Fruit fly (Drosophila melanogaster) whole organism, embryonic: ENCODE data around the gene GstO2.

Experiments used
- Antp ChIP-seq: fragments of 200-800 bp; sonication (Bioruptor generic); optimal IDR thresholded peaks from 3 replicates; lab custom pipeline; 2016; ENCODE audit warnings: missing biosample characterization, missing genetic modification characterization
- CG10147 ChIP-seq: fragments of 200-800 bp; sonication (Bioruptor generic); optimal IDR thresholded peaks from 2 replicates; lab custom pipeline; 2019; ENCODE audit warnings: missing biosample characterization, mild to moderate bottlenecking, missing genetic modification characterization, moderate library complexity
- CG11723 ChIP-seq: fragments of 200-800 bp; sonication (Bioruptor generic); optimal IDR thresholded peaks from 2 replicates; lab custom pipeline; 2017; ENCODE audit warnings: missing biosample characterization, mild to moderate bottlenecking, missing genetic modification characterization
- CG12104 ChIP-seq: fragments of 200-800 bp; sonication (Bioruptor generic); optimal IDR thresholded peaks from 3 replicates; lab custom pipeline; 2016; ENCODE audit warnings: missing biosample characterization, missing genetic modification characterization
- CG12236 ChIP-seq: fragments of 200-800 bp; sonication (Bioruptor generic); optimal IDR thresholded peaks from 2 replicates; lab custom pipeline; 2016; ENCODE audit warnings: missing biosample characterization, missing genetic modification characterization
- CG14860 ChIP-seq: fragments of 200-800 bp; sonication (Bioruptor generic); IDR thresholded peaks from 3 replicates; pipeline ENCODE4 v1.3.6; 2022; ENCODE audit warnings: missing biosample characterization, missing genetic modification characterization; ENCODE audit not compliant: partially characterized antibody
- CG16815 ChIP-seq: fragments of 200-800 bp; sonication (Bioruptor generic); optimal IDR thresholded peaks from 3 replicates; lab custom pipeline; 2017; ENCODE audit warnings: missing biosample characterization, mild to moderate bottlenecking, missing genetic modification characterization
- CG17802 ChIP-seq: fragments of 200-800 bp; sonication (Bioruptor generic); optimal IDR thresholded peaks from 2 replicates; lab custom pipeline; 2018; ENCODE audit warnings: missing biosample characterization, mild to moderate bottlenecking, missing genetic modification characterization, moderate library complexity
- CG18011 ChIP-seq: fragments of 200-800 bp; sonication (Bioruptor generic); optimal IDR thresholded peaks from 2 replicates; lab custom pipeline; 2017; ENCODE audit warnings: missing biosample characterization, missing genetic modification characterization, mild to moderate bottlenecking, moderate library complexity, missing genotype
- CG2712 ChIP-seq: fragments of 200-800 bp; optimal IDR thresholded peaks from 3 replicates; lab custom pipeline; 2019; ENCODE audit warnings: missing biosample characterization, mild to moderate bottlenecking, missing genetic modification characterization, moderate library complexity
- CG2889 ChIP-seq: fragments of 200-800 bp; sonication (Bioruptor generic); IDR thresholded peaks from 3 replicates; pipeline ENCODE4 v1.3.6; 2022; ENCODE audit warnings: missing biosample characterization, missing genetic modification characterization
- CG31224 ChIP-seq: fragments of 200-800 bp; sonication (Bioruptor generic); IDR thresholded peaks from 2 replicates; pipeline ENCODE4 v1.3.6; 2022; ENCODE audit warnings: missing biosample characterization, missing genetic modification characterization
- CG32767 ChIP-seq: fragments of 200-800 bp; sonication (Bioruptor generic); IDR thresholded peaks from 2 replicates; pipeline ENCODE4 v1.3.6; 2022; ENCODE audit warnings: missing biosample characterization, missing genetic modification characterization
- CG32772 ChIP-seq: fragments of 200-800 bp; sonication (Bioruptor generic); IDR thresholded peaks from 2 replicates; pipeline ENCODE4 v1.3.6; 2022; ENCODE audit warnings: missing biosample characterization, missing genetic modification characterization
- CG34422 ChIP-seq: fragments of 200-800 bp; sonication (Bioruptor generic); IDR thresholded peaks from 3 replicates; pipeline ENCODE4 v1.3.6; 2022; ENCODE audit warnings: missing biosample characterization, missing genetic modification characterization
- CG42726 ChIP-seq: fragments of 200-800 bp; sonication (Bioruptor generic); IDR thresholded peaks from 2 replicates; pipeline ENCODE4 v1.3.6; 2022; ENCODE audit warnings: missing biosample characterization, missing genetic modification characterization; ENCODE audit not compliant: partially characterized antibody
- CG4730 ChIP-seq: fragments of 200-800 bp; sonication (Bioruptor generic); IDR thresholded peaks from 2 replicates; pipeline ENCODE4 v1.3.6; 2022; ENCODE audit warnings: missing biosample characterization, missing genetic modification characterization
- CG6683 ChIP-seq: fragments of 200-800 bp; sonication (Bioruptor generic); optimal IDR thresholded peaks from 2 replicates; lab custom pipeline; 2017; ENCODE audit warnings: missing biosample characterization, mild to moderate bottlenecking, missing genetic modification characterization, missing genetic modification reagents
- CG6689 ChIP-seq: fragments of 200-800 bp; sonication (Bioruptor generic); IDR thresholded peaks from 2 replicates; pipeline ENCODE4 v1.3.6; 2022; ENCODE audit warnings: missing biosample characterization, missing genetic modification characterization
- CG9609 ChIP-seq: fragments of 200-800 bp; sonication (Bioruptor generic); optimal IDR thresholded peaks from 3 replicates; lab custom pipeline; 2016; ENCODE audit warnings: missing biosample characterization, missing genetic modification characterization
- D19A ChIP-seq: fragments of 200-800 bp; optimal IDR thresholded peaks from 3 replicates; lab custom pipeline; 2019; ENCODE audit warnings: missing biosample characterization, mild to moderate bottlenecking, missing genetic modification characterization, moderate library complexity
- Dref ChIP-seq: fragments of 200-800 bp; sonication (Bioruptor generic); IDR thresholded peaks from 2 replicates; pipeline ENCODE4 v1.3.6; 2022; ENCODE audit warnings: missing biosample characterization, missing genetic modification characterization
- Eip74EF ChIP-seq, 2 experiments: fragments of 200-800 bp in 1 of 2; fragments of >200 bp in 1 of 2; sonication (Bioruptor generic) in 1 of 2; optimal IDR thresholded peaks; 2 replicates each; lab custom pipeline; 2017 to 2019; ENCODE audit warnings: missing biosample characterization in 2 of 2, missing genetic modification characterization in 2 of 2, mild to moderate bottlenecking in 1 of 2, moderate library complexity in 1 of 2
- Fer1 ChIP-seq: fragments of 200-800 bp; sonication (Bioruptor generic); optimal IDR thresholded peaks from 2 replicates; lab custom pipeline; 2017; ENCODE audit warnings: missing biosample characterization, mild to moderate bottlenecking, missing genetic modification characterization
- H15 ChIP-seq: fragments of 200-800 bp; sonication (Bioruptor generic); IDR thresholded peaks from 3 replicates; pipeline ENCODE4 v1.3.6; 2022; ENCODE audit warnings: missing biosample characterization, missing genetic modification characterization
- Hey ChIP-seq: fragments of 200-800 bp; sonication (Bioruptor generic); optimal IDR thresholded peaks from 3 replicates; lab custom pipeline; 2018; ENCODE audit warnings: missing biosample characterization, mild to moderate bottlenecking, missing genetic modification characterization
- HmgZ ChIP-seq: fragments of 200-800 bp; sonication (Bioruptor generic); optimal IDR thresholded peaks from 2 replicates; lab custom pipeline; 2018; ENCODE audit warnings: missing biosample characterization, mild to moderate bottlenecking, missing genetic modification characterization
- Hr3 ChIP-seq: fragments of 200-800 bp; sonication (Bioruptor generic); optimal IDR thresholded peaks from 3 replicates; lab custom pipeline; 2016; ENCODE audit warnings: missing biosample characterization, missing genetic modification characterization
- Hr39 ChIP-seq: fragments of >200 bp; optimal IDR thresholded peaks from 2 replicates; lab custom pipeline; 2017
- Kr ChIP-seq: fragments of 200-800 bp; sonication (Bioruptor generic); optimal IDR thresholded peaks from 2 replicates; lab custom pipeline; 2017; ENCODE audit warnings: missing biosample characterization, mild to moderate bottlenecking, missing genetic modification characterization
- Lim3 ChIP-seq: fragments of 200-800 bp; sonication (Bioruptor generic); IDR thresholded peaks from 2 replicates; pipeline ENCODE4 v1.3.6; 2022; ENCODE audit warnings: missing biosample characterization, missing genetic modification characterization
- MESR4 ChIP-seq: fragments of 200-800 bp; sonication (Bioruptor generic); optimal IDR thresholded peaks from 2 replicates; lab custom pipeline; 2018; ENCODE audit warnings: missing biosample characterization, mild to moderate bottlenecking, missing genetic modification characterization, moderate library complexity
- Myb ChIP-seq: fragments of 200-800 bp; sonication (Bioruptor generic); optimal IDR thresholded peaks from 2 replicates; lab custom pipeline; 2016; ENCODE audit warnings: missing biosample characterization, missing genetic modification characterization
- NFAT ChIP-seq: fragments of 200-800 bp; sonication (Bioruptor generic); IDR thresholded peaks from 2 replicates; pipeline ENCODE4 v1.3.6; 2022; ENCODE audit warnings: missing biosample characterization, missing genetic modification characterization
- Nf-YC ChIP-seq: fragments of 200-800 bp; optimal IDR thresholded peaks from 3 replicates; lab custom pipeline; 2019; ENCODE audit warnings: missing biosample characterization, mild to moderate bottlenecking, missing genetic modification characterization, moderate library complexity
- Ravus ChIP-seq: fragments of 200-800 bp; sonication (Bioruptor generic); IDR thresholded peaks from 2 replicates; pipeline ENCODE4 v1.3.6; 2022; ENCODE audit warnings: missing biosample characterization, missing genetic modification characterization
- Six4 ChIP-seq: fragments of 200-800 bp; sonication (Bioruptor generic); optimal IDR thresholded peaks from 2 replicates; lab custom pipeline; 2016; ENCODE audit warnings: missing biosample characterization, missing genetic modification characterization
- Stat92E ChIP-seq, 3 experiments: fragments of >200 bp in 2 of 3; fragments of 200-800 bp in 1 of 3; sonication (Bioruptor generic) in 1 of 3; optimal IDR thresholded peaks; 2 replicates each; lab custom pipeline; 2017 to 2019; ENCODE audit warnings: missing biosample characterization in 3 of 3, missing genetic modification characterization in 3 of 3, mild to moderate bottlenecking in 1 of 3, moderate library complexity in 1 of 3
- Xrp1 ChIP-seq: fragments of 200-800 bp; sonication (Bioruptor generic); IDR thresholded peaks from 2 replicates; pipeline ENCODE4 v1.3.6; 2022; ENCODE audit warnings: missing biosample characterization, missing genetic modification characterization
- YL-1 ChIP-seq: fragments of 200-800 bp; sonication (Bioruptor generic); optimal IDR thresholded peaks from 3 replicates; lab custom pipeline; 2017; ENCODE audit warnings: missing biosample characterization, mild to moderate bottlenecking, missing genetic modification characterization
- chif ChIP-seq, 2 experiments: fragments of 200-800 bp; sonication (Bioruptor generic); optimal IDR thresholded peaks; 3 replicates each; lab custom pipeline; 2016; ENCODE audit warnings: missing biosample characterization in 2 of 2, missing genetic modification characterization in 2 of 2
- crp ChIP-seq, 2 experiments: fragments of 200-800 bp; sonication (Bioruptor generic); optimal IDR thresholded peaks; 2 replicates in 1 of 2; 3 replicates in 1 of 2; lab custom pipeline; 2017; ENCODE audit warnings: missing biosample characterization in 2 of 2, missing genetic modification characterization in 2 of 2, mild to moderate bottlenecking in 1 of 2, moderate library complexity in 1 of 2
- eve ChIP-seq, 2 experiments: fragments of >200 bp; optimal IDR thresholded peaks; 2 replicates each; lab custom pipeline; 2017; ENCODE audit warnings: missing biosample characterization in 2 of 2, missing genetic modification characterization in 2 of 2
- hkb ChIP-seq, 2 experiments: fragments of 200-800 bp in 1 of 2; fragments of >200 bp in 1 of 2; sonication (Bioruptor generic) in 1 of 2; IDR thresholded peaks in 1 of 2; optimal IDR thresholded peaks in 1 of 2; 2 replicates each; pipeline versions ENCODE4 v1.3.6 to Lab custom; 2017 to 2022; ENCODE audit warnings: missing biosample characterization in 1 of 2, missing genetic modification characterization in 1 of 2
- sens ChIP-seq: fragments of 200-800 bp; sonication (Bioruptor generic); peaks from one replicate; lab custom pipeline; 2016; ENCODE audit warnings: missing biosample characterization, missing genetic modification characterization
- sim ChIP-seq: fragments of 200-800 bp; sonication (Bioruptor generic); IDR thresholded peaks from 2 replicates; pipeline ENCODE4 v1.3.6; 2022; ENCODE audit warnings: missing biosample characterization, missing genetic modification characterization
- tap ChIP-seq: fragments of 200-800 bp; optimal IDR thresholded peaks from 3 replicates; lab custom pipeline; 2019; ENCODE audit warnings: missing biosample characterization, mild to moderate bottlenecking, missing genetic modification characterization, moderate library complexity
- tio ChIP-seq: fragments of 200-800 bp; sonication (Bioruptor generic); optimal IDR thresholded peaks from 2 replicates; lab custom pipeline; 2017; ENCODE audit warnings: missing biosample characterization, missing genetic modification characterization, inconsistent platforms
- wdn ChIP-seq: fragments of 200-800 bp; sonication (Bioruptor generic); IDR thresholded peaks from 2 replicates; pipeline ENCODE4 v1.3.6; 2022; ENCODE audit warnings: missing biosample characterization, missing genetic modification characterization
- zen2 ChIP-seq: fragments of 200-800 bp; sonication (Bioruptor generic); IDR thresholded peaks from 3 replicates; pipeline ENCODE4 v1.3.6; 2022; ENCODE audit warnings: missing biosample characterization, missing genetic modification characterization; ENCODE audit not compliant: partially characterized antibody

Gene GstO2

DNA sequence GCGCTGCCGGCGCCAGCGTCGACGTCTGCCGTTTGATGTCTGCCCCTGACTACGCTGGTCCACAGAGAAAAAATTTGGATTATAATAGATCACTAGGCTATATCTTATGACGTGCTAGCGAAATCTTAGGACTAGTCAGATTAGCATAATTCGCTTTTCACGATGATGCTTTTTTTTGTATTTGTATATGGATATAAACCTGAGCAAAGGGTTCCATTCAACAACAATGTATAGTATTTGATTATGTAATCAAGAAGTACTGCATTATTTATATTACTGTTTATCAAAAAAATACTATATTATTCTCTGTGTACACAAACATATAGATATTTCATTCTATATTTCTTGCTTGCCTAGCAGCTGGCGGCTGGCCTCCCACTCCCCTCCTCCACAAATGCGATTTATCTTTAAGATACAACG lies 23.8 kb upstream of the GstO2 start (continued):
- TF ChIP-seq CG2889, result peak; percentile 58; the same call in 1 of the 3 replicates
- TF ChIP-seq CG9609, result peak; percentile 39
- no peak for TF ChIP-seq hkb (optimal IDR thresholded peaks at IDR 0.05; lab: Kevin White, UChicago)
- peak; percentile 80 for TF ChIP-seq hkb (GFP tag; IDR thresholded peaks at IDR 0.05; lab: Robert Waterston, UW)
- TF ChIP-seq tio, result peak; percentile 88
- no peak for TF ChIP-seq CG14860 (GFP tag; lab: Robert Waterston, UW)
- no peak for TF ChIP-seq CG42726 (GFP tag; lab: Robert Waterston, UW)
- peak; percentile 78 for TF ChIP-seq Hr3 (GFP tag; lab: Kevin White, UChicago)
- TF ChIP-seq CG32772 (GFP tag; lab: Robert Waterston, UW), result peak; percentile 74
- peak; percentile 78 for TF ChIP-seq H15 (GFP tag; lab: Robert Waterston, UW)
- TF ChIP-seq Six4 (GFP tag; lab: Kevin White, UChicago), result peak; percentile 53
- TF ChIP-seq MESR4 (GFP tag; lab: Kevin White, UChicago), result no peak
- TF ChIP-seq Xrp1 (GFP tag; lab: Robert Waterston, UW), result peak; percentile 83
- TF ChIP-seq Dref (GFP tag; lab: Robert Waterston, UW), result no peak
- peak in 1 of 2 experiments; percentile 50 for TF ChIP-seq crp (GFP tag; optimal IDR thresholded peaks at IDR 0.05; lab: Kevin White, UChicago)
- TF ChIP-seq CG6689 (GFP tag; lab: Robert Waterston, UW), result peak; percentile 78
- TF ChIP-seq YL-1, result peak; percentile 52
- peak; percentile 78 for TF ChIP-seq CG31224 (GFP tag; lab: Robert Waterston, UW)
- peak; percentile 50; the same call in 1 of the 2 replicates for TF ChIP-seq Lim3
- peak; percentile 75 for TF ChIP-seq CG18011 (GFP tag; lab: Kevin White, UChicago)
- TF ChIP-seq Eip74EF (GFP tag; optimal IDR thresholded peaks at IDR 0.05; lab: Kevin White, UChicago), result peak in 1 of 2 experiments; percentile 80
- peak; percentile 89 for TF ChIP-seq CG10147
- TF ChIP-seq CG12236 (GFP tag; lab: Kevin White, UChicago), result peak; percentile 24
- no peak for TF ChIP-seq Kr (GFP tag; lab: Kevin White, UChicago)
- peak; percentile 76 for TF ChIP-seq NFAT (GFP tag; lab: Robert Waterston, UW)
- peak; percentile 90 for TF ChIP-seq CG2712 (tag; lab: Kevin White, UChicago)
- TF ChIP-seq wdn, result peak; percentile 80
- peak; percentile 91 for TF ChIP-seq HmgZ (tag; lab: Kevin White, UChicago)
- TF ChIP-seq Hr39, result no peak
- TF ChIP-seq CG11723 (GFP tag; lab: Kevin White, UChicago), result peak; percentile 82
- TF ChIP-seq sim (GFP tag; lab: Robert Waterston, UW), result peak; percentile 15; the same call in 1 of the 2 replicates
- TF ChIP-seq CG16815 (GFP tag; lab: Kevin White, UChicago), result peak; percentile 80
- TF ChIP-seq CG32767, result peak; percentile 79
- TF ChIP-seq tap (tag; lab: Kevin White, UChicago), result peak; percentile 79
- TF ChIP-seq D19A (tag; lab: Kevin White, UChicago), result peak; percentile 80
- TF ChIP-seq CG34422, result peak; percentile 68; the same call in 2 of the 3 replicates
- peak; percentile 91 for TF ChIP-seq Fer1 (GFP tag; lab: Kevin White, UChicago)
- TF ChIP-seq CG12104, result peak; percentile 82
- peak; percentile 75 for TF ChIP-seq Nf-YC
- TF ChIP-seq zen2 (GFP tag; lab: Robert Waterston, UW), result no peak
- TF ChIP-seq Hey, result peak; percentile 10
- peak; percentile 52 for TF ChIP-seq Myb
- peak in 1 of 2 experiments; percentile 89 for TF ChIP-seq eve (GFP tag; optimal IDR thresholded peaks at IDR 0.05; lab: Kevin White, UChicago)
- no peak for TF ChIP-seq Stat92E (GFP tag; optimal IDR thresholded peaks at IDR 0.05; lab: Kevin White, UChicago)
- peak; percentile 71 to 78 for TF ChIP-seq chif (GFP tag; optimal IDR thresholded peaks at IDR 0.05; lab: Kevin White, UChicago)
- TF ChIP-seq CG4730 (GFP tag; lab: Robert Waterston, UW), result peak; percentile 69
- peak; percentile 94 for TF ChIP-seq sens (GFP tag; lab: Kevin White, UChicago)
- TF ChIP-seq CG17802 (tag; lab: Kevin White, UChicago), result peak; percentile 51
- peak; percentile 55 for TF ChIP-seq CG6683
- no peak; the same call in 1 of the 2 replicates for TF ChIP-seq Ravus (GFP tag; lab: Robert Waterston, UW)
- peak; percentile 69 for TF ChIP-seq Antp (GFP tag; lab: Kevin White, UChicago)
